Fruit fly (Drosophila melanogaster): ENCODE results near the gene homer.

The homer gene

dm6 chr2L:6673211-6674012 is 49.7 kb downstream of the homer start, which contains the start of gene Spn27A (continued):
- TF ChIP-seq CG9437 (GFP tag; optimal IDR thresholded peaks at IDR 0.05) (peak; percentile 56), CG17802 (tag; optimal IDR thresholded peaks at IDR 0.05) (no peak), CG7839 (tag; optimal IDR thresholded peaks at IDR 0.05) (no peak), ab (GFP tag; optimal IDR thresholded peaks at IDR 0.05) (no peak), Lim3 (GFP tag; IDR thresholded peaks at IDR 0.05) (no peak), Spps (tag; optimal IDR thresholded peaks at IDR 0.05) (peak; percentile 36), Gsc (GFP tag; IDR thresholded peaks at IDR 0.05) (no peak), CG16779 (GFP tag; IDR thresholded peaks at IDR 0.05) (no peak), her (GFP tag; optimal IDR thresholded peaks at IDR 0.05) (peak; percentile 36), pb (GFP tag; optimal IDR thresholded peaks at IDR 0.05) (peak; percentile 32), CG18011 (GFP tag; optimal IDR thresholded peaks at IDR 0.05) (peak; percentile 16), Blimp-1 (GFP tag; optimal IDR thresholded peaks at IDR 0.05) (peak; percentile 66), Eip74EF (GFP tag; optimal IDR thresholded peaks at IDR 0.05) (peak in 1 of 2 experiments; percentile 53), CG5180 (GFP tag; optimal IDR thresholded peaks at IDR 0.05) (peak; percentile 21), CG10959 (GFP tag; IDR thresholded peaks at IDR 0.05) (no peak), CG10654 (GFP tag; optimal IDR thresholded peaks at IDR 0.05) (peak; percentile 43), Oli (tag; optimal IDR thresholded peaks at IDR 0.05) (peak; percentile 63), CG7745 (tag; optimal IDR thresholded peaks at IDR 0.05) (no peak), Optix (GFP tag; IDR thresholded peaks at IDR 0.05) (no peak; the same call in 2 of the 3 replicates), CG17361 (GFP tag; IDR thresholded peaks at IDR 0.05) (peak; percentile 81), ara (GFP tag; IDR thresholded peaks at IDR 0.05) (peak; percentile 8; the same call in 1 of the 2 replicates), Sry-δ (GFP tag; optimal IDR thresholded peaks at IDR 0.05) (peak; percentile 51), Ptx1 (GFP tag; IDR thresholded peaks at IDR 0.05) (no peak; the same call in 1 of the 2 replicates), NK7.1 (GFP tag; optimal IDR thresholded peaks at IDR 0.05) (peak; percentile 42), MBD-R2 (GFP tag; IDR thresholded peaks at IDR 0.05) (peak; percentile 97), dpn (GFP tag; optimal IDR thresholded peaks at IDR 0.05) (peak; percentile 17 to 59), ato (GFP tag; IDR thresholded peaks at IDR 0.05; ENCODE audit: partially characterized antibody) (no peak), pho (GFP tag; optimal IDR thresholded peaks at IDR 0.05) (peak; percentile 51), CG31441 (GFP tag; IDR thresholded peaks at IDR 0.05) (no peak; the same call in 1 of the 2 replicates), prd (optimal IDR thresholded peaks at IDR 0.05) (no peak), prd (GFP tag; IDR thresholded peaks at IDR 0.05) (peak; percentile 54; the same call in 2 of the 3 replicates), CG12104 (GFP tag; optimal IDR thresholded peaks at IDR 0.05) (peak; percentile 56), Fer2 (tag; optimal IDR thresholded peaks at IDR 0.05) (peak; percentile 29), usp (GFP tag; optimal IDR thresholded peaks at IDR 0.05) (no peak), Bteb2 (GFP tag; optimal IDR thresholded peaks at IDR 0.05) (peak; percentile 10), Sry-β (GFP tag; optimal IDR thresholded peaks at IDR 0.05) (peak; percentile 54), luna (GFP tag; optimal IDR thresholded peaks at IDR 0.05) (peak; percentile 29), dysf (GFP tag; IDR thresholded peaks at IDR 0.05) (peak; percentile 54), bsh (GFP tag; optimal IDR thresholded peaks at IDR 0.05) (peak; percentile 18 to 68), Antp (GFP tag; optimal IDR thresholded peaks at IDR 0.05) (peak; percentile 50), Aef1 (GFP tag; IDR thresholded peaks at IDR 0.05) (peak; percentile 35; the same call in 1 of the 3 replicates), Opbp (GFP tag; IDR thresholded peaks at IDR 0.05; ENCODE audit: partially characterized antibody) (0 out of 3 replicates have a peak, but pooled peaks have one; percentile 41), pnt (GFP tag; optimal IDR thresholded peaks at IDR 0.05) (peak; percentile 55), CG10274 (GFP tag; optimal IDR thresholded peaks at IDR 0.05) (no peak), hb (GFP tag; IDR thresholded peaks at IDR 0.05; ENCODE audit: partially characterized antibody) (no peak), HLH3B (GFP tag; IDR thresholded peaks at IDR 0.05) (peak; percentile 54), pita (GFP tag; optimal IDR thresholded peaks at IDR 0.05) (no peak), sisA (GFP tag; IDR thresholded peaks at IDR 0.05) (peak; percentile 28; the same call in 1 of the 2 replicates), fu2 (GFP tag; optimal IDR thresholded peaks at IDR 0.05) (no peak)
